Worm (Caenorhabditis elegans): Measurements from ENCODE around the gene srlf-36.

DNA sequence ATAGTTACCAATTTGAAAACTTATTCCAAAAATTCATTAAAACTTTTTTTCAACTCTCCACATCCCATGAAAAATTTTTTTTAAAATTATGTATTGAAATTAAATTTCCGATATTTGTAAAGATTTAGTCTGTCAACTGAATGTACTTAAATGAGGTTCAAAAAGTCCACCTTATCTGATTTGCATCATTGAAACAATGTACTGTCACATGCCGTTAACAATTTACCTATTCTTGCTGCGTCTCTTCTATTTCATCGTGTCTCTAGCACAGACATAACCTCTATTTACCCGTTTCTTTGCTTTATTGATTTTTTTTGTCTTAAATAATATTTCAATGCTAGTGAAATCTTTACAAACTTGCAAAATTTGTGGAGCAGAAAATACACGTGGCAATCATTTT is 646 bp upstream of the srlf-36 start, which contains the start of gene nhr-90:
- TF ChIP-seq W03F9.2 (tag; optimal IDR thresholded peaks at IDR 0.05) = no peak
- no peak for TF ChIP-seq him-1 (tag; optimal IDR thresholded peaks at IDR 0.05)
- no peak for TF ChIP-seq dao-5 (tag; optimal IDR thresholded peaks at IDR 0.05)

Measured in whole organism, L4/young adult.